Worm (Caenorhabditis elegans) whole organism, mixed stage, embryonic: ENCODE results near the gene slc-36.1.

Source experiments
- M03D4.4 ChIP-seq: sonication (generic microtip); optimal IDR thresholded peaks from 2 replicates; lab custom pipeline; 2017; ENCODE audit warnings: mild to moderate bottlenecking, missing genetic modification characterization, missing compliant biosample characterization
- blmp-1 ChIP-seq: fragments of 150-350 bp; optimal IDR thresholded peaks from 2 replicates; lab custom pipeline; 2014; ENCODE audit warnings: missing biosample characterization, missing genetic modification characterization
- ceh-43 ChIP-seq: fragments of 200-800 bp; sonication (Bioruptor generic); optimal IDR thresholded peaks from 2 replicates; lab custom pipeline; 2018; ENCODE audit warnings: mild to moderate bottlenecking, missing genetic modification characterization, moderate library complexity, missing compliant biosample characterization
- ceh-83 ChIP-seq: fragments of 200-800 bp; sonication (Bioruptor generic); optimal IDR thresholded peaks from 2 replicates; lab custom pipeline; 2018; ENCODE audit warnings: mild to moderate bottlenecking, missing genetic modification characterization, missing compliant biosample characterization
- ces-1 ChIP-seq: fragments of 150-350 bp; optimal IDR thresholded peaks from 2 replicates; lab custom pipeline; 2014; ENCODE audit warnings: missing biosample characterization, missing genetic modification reagents, missing genetic modification characterization
- drap-1 ChIP-seq: fragments of 200-800 bp; sonication (Bioruptor generic); optimal IDR thresholded peaks from 3 replicates; lab custom pipeline; 2018; ENCODE audit warnings: mild to moderate bottlenecking, missing genetic modification characterization, missing compliant biosample characterization
- elt-1 ChIP-seq: sonication (generic microtip); optimal IDR thresholded peaks from 2 replicates; lab custom pipeline; 2017; ENCODE audit warnings: missing genetic modification characterization, mild to moderate bottlenecking, missing compliant biosample characterization, antibody characterized with exemption, moderate library complexity, borderline replicate concordance; ENCODE audit not compliant: insufficient read depth
- elt-3 ChIP-seq: fragments of 150-350 bp; optimal IDR thresholded peaks from 2 replicates; lab custom pipeline; 2014; ENCODE audit warnings: missing biosample characterization, missing genetic modification characterization
- flh-1 ChIP-seq: fragments of 200-800 bp; sonication (Bioruptor generic); optimal IDR thresholded peaks from 2 replicates; lab custom pipeline; 2018; ENCODE audit warnings: mild to moderate bottlenecking, missing genetic modification characterization, moderate library complexity, missing compliant biosample characterization
- lin-13 ChIP-seq: fragments of 150-350 bp; optimal IDR thresholded peaks from 2 replicates; lab custom pipeline; 2014; ENCODE audit warnings: missing biosample characterization, missing genetic modification characterization
- lsy-2 ChIP-seq: fragments of 150-350 bp; optimal IDR thresholded peaks from 2 replicates; lab custom pipeline; 2014; ENCODE audit warnings: missing biosample characterization, missing genetic modification characterization
- mab-5 ChIP-seq: fragments of 150-350 bp; optimal IDR thresholded peaks from 2 replicates; lab custom pipeline; 2014; ENCODE audit warnings: missing biosample characterization, missing genetic modification characterization
- mep-1 ChIP-seq: fragments of 150-350 bp; optimal IDR thresholded peaks from 2 replicates; lab custom pipeline; 2017; ENCODE audit warnings: missing biosample characterization, missing genetic modification reagents, missing genetic modification characterization, inconsistent platforms
- mls-2 ChIP-seq: sonication (generic microtip); optimal IDR thresholded peaks from 2 replicates; lab custom pipeline; 2016; ENCODE audit warnings: mild to moderate bottlenecking, missing genetic modification characterization, moderate library complexity, missing compliant biosample characterization
- nhr-12 ChIP-seq: fragments of 150-350 bp; optimal IDR thresholded peaks from 2 replicates; lab custom pipeline; 2014; ENCODE audit warnings: missing biosample characterization, missing genetic modification characterization
- nhr-2 ChIP-seq: fragments of 150-350 bp; optimal IDR thresholded peaks from 2 replicates; lab custom pipeline; 2014; ENCODE audit warnings: missing biosample characterization, missing genetic modification characterization
- nhr-237 ChIP-seq: fragments of 150-350 bp; optimal IDR thresholded peaks from 2 replicates; lab custom pipeline; 2014; ENCODE audit warnings: missing biosample characterization, missing genetic modification characterization
- nhr-28 ChIP-seq: fragments of 150-350 bp; optimal IDR thresholded peaks from 2 replicates; lab custom pipeline; 2014; ENCODE audit warnings: missing biosample characterization, missing genetic modification characterization
- nhr-76 ChIP-seq: sonication (generic microtip); optimal IDR thresholded peaks from 2 replicates; lab custom pipeline; 2017; ENCODE audit warnings: missing biosample characterization, missing genetic modification characterization
- pha-4 ChIP-seq: fragments of 150-350 bp; optimal IDR thresholded peaks from 2 replicates; lab custom pipeline; 2018; ENCODE audit warnings: missing biosample characterization, missing genetic modification reagents, missing genetic modification characterization
- snpc-4 ChIP-seq: fragments of 150-350 bp; optimal IDR thresholded peaks from 2 replicates; lab custom pipeline; 2014; ENCODE audit warnings: missing biosample characterization, missing genetic modification characterization
- sptf-1 ChIP-seq: sonication (generic microtip); optimal IDR thresholded peaks from 2 replicates; lab custom pipeline; 2017; ENCODE audit warnings: mild to moderate bottlenecking, missing genetic modification characterization, moderate library complexity, missing compliant biosample characterization
- tbx-8 ChIP-seq: fragments of 200-800 bp; sonication (Bioruptor generic); optimal IDR thresholded peaks from 2 replicates; lab custom pipeline; 2018; ENCODE audit warnings: mild to moderate bottlenecking, missing genetic modification characterization, moderate library complexity, missing compliant biosample characterization
- unc-62 ChIP-seq: fragments of 150-350 bp; optimal IDR thresholded peaks from 2 replicates; lab custom pipeline; 2014; ENCODE audit warnings: missing biosample characterization, missing genetic modification reagents, missing genetic modification characterization
- zip-8 ChIP-seq: fragments of 150-350 bp; optimal IDR thresholded peaks from 2 replicates; lab custom pipeline; 2014; ENCODE audit warnings: missing biosample characterization, missing genetic modification characterization

The slc-36.1 gene

DNA sequence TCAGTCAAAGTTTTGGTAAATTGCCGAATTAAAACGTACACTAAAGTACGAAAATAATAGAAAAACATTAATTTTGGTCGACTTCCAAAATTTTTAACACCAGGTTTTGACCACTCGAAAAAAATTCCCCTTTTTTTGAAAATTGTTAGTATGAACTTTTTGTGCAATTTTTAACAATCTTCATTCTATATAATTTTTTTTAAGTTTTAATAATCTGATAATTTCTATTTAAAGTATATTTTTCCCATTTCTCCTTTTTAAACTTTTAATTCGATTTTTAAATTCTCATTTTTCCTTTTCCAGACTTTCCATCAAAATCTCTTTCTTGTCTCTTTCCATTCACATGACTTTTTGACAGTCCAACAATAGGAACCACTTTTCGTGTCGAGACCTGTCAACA is 30.3 kb upstream of the slc-36.1 start, which contains the start of gene unc-64:
TSS of gene unc-64 (plus strand) at position 301 of the 400 bp plus-strand sequence.
- TF ChIP-seq blmp-1: no peak
- TF ChIP-seq tbx-8 (GFP tag; lab: Kevin White, UChicago): no peak
- TF ChIP-seq zip-8: no peak
- TF ChIP-seq ces-1 (GFP tag; lab: Kevin White, UChicago): no peak
- TF ChIP-seq lsy-2 (tag; lab: Kevin White, UChicago): no peak
- no peak for TF ChIP-seq ceh-83 (GFP tag; lab: Kevin White, UChicago)
- TF ChIP-seq nhr-237: no peak

ce11 chrIII:13277881-13278500 is 29.3 kb upstream of the slc-36.1 start:
- TF ChIP-seq zip-8 (peak; percentile 98), mab-5 (tag; lab: Kevin White, UChicago) (no peak), nhr-12 (tag; lab: Kevin White, UChicago) (no peak)

DNA sequence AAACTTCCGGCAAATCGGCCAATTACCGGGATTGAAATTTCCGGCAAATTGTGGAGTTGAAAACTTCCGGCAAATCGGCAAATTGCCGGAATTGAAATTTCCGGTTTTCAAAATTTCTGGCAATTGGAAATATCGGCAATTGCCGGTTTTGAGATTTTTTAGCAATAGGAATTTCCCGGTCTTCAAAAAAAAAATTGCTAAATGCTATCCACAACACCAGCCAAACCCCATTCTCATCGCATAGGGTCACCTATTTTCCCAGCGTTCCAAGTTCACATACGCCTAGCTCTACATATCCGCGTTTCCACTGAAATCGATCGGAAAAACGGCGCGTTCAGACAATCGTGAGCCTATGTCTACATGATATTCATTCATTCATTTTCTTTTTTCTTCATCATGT is 21.9 kb upstream of the slc-36.1 start, which contains the start of gene F56A8.8:
TSS of gene F56A8.8 (plus strand) at position 301 of the 400 bp plus-strand sequence.
- TF ChIP-seq unc-62 (GFP tag; lab: Kevin White, UChicago): no peak
- no peak for TF ChIP-seq nhr-12 (tag; lab: Kevin White, UChicago)
- TF ChIP-seq drap-1: no peak
- no peak for TF ChIP-seq ces-1 (GFP tag; lab: Kevin White, UChicago)
- TF ChIP-seq nhr-2 (tag; lab: Kevin White, UChicago): no peak
- TF ChIP-seq flh-1: no peak
- no peak for TF ChIP-seq snpc-4 (tag; lab: Kevin White, UChicago)
- TF ChIP-seq elt-3 (tag; lab: Kevin White, UChicago): no peak
- TF ChIP-seq mab-5 (tag; lab: Kevin White, UChicago): no peak
- TF ChIP-seq mep-1 (tag; lab: Kevin White, UChicago): no peak
- no peak for TF ChIP-seq nhr-237
- TF ChIP-seq nhr-76: no peak
- no peak for TF ChIP-seq nhr-28 (tag; lab: Kevin White, UChicago)

ce11 chrIII:13292971-13293514 is 14.3 kb upstream of the slc-36.1 start, which contains the start of gene set-25:
TSS of gene set-25 (minus strand) at chrIII:13293090.
- TF ChIP-seq mls-2 (tag; lab: Kevin White, UChicago): peak; percentile 51
- peak; percentile 14 for TF ChIP-seq drap-1
- peak; percentile 43 for TF ChIP-seq M03D4.4
- peak; percentile 59 for TF ChIP-seq ceh-43
- peak; percentile 50 for TF ChIP-seq sptf-1 (tag; lab: Kevin White, UChicago)

- TF ChIP-seq lin-13 (tag; lab: Kevin White, UChicago) (peak; percentile 16), mep-1 (tag; lab: Kevin White, UChicago) (peak; percentile 16), ces-1 (GFP tag; lab: Kevin White, UChicago) (peak; percentile 60), pha-4 (tag; lab: Kevin White, UChicago) (peak; percentile 13), lsy-2 (tag; lab: Kevin White, UChicago) (peak; percentile 49)
Measured at ce11 chrIII:13296289-13296874, 10.9 kb upstream of the slc-36.1 start, which contains the start of gene npp-18. TSS of gene npp-18 (plus strand) at chrIII:13296853.

- TF ChIP-seq nhr-2 (tag; lab: Kevin White, UChicago): peak; percentile 35
- TF ChIP-seq elt-1 (tag; lab: Kevin White, UChicago): peak; percentile 82
- TF ChIP-seq nhr-12 (tag; lab: Kevin White, UChicago): no peak
Measured at ce11 chrIII:13298722-13299431, 8.4 kb upstream of the slc-36.1 start, which contains the start of gene pgm-2. TSS of gene pgm-2 (plus strand) at chrIII:13299378.
